Worm (Caenorhabditis elegans) whole organism, young adult: ENCODE results near the gene srx-34.

Source experiments
- C06A6.2 ChIP-seq: fragments of 200-800 bp; sonication (Bioruptor generic); conservative IDR thresholded peaks from 2 replicates; pipeline ENCODE4 v1.3.6; 2022; ENCODE audit warnings: missing genetic modification characterization, missing compliant biosample characterization
- D2030.7 ChIP-seq: fragments of 200-800 bp; sonication (Bioruptor generic); IDR thresholded peaks from 2 replicates; pipeline ENCODE4 v1.3.6; 2022; ENCODE audit warnings: missing genetic modification reagents, missing genetic modification characterization, missing compliant biosample characterization
- Y95B8A.8 ChIP-seq: fragments of 200-800 bp; sonication (Bioruptor generic); IDR thresholded peaks from 2 replicates; pipeline ENCODE4 v1.3.6; 2022; ENCODE audit warnings: missing genetic modification reagents, missing genetic modification characterization, missing compliant biosample characterization
- ccch-3 ChIP-seq: fragments of 200-800 bp; sonication (Bioruptor generic); optimal IDR thresholded peaks from 2 replicates; lab custom pipeline; 2018; ENCODE audit warnings: mild to moderate bottlenecking, missing genetic modification characterization, missing compliant biosample characterization
- ceh-79 ChIP-seq: sonication (generic microtip); optimal IDR thresholded peaks from 2 replicates; lab custom pipeline; 2017; ENCODE audit warnings: mild to moderate bottlenecking, missing genetic modification characterization, missing compliant biosample characterization
- mxl-1 ChIP-seq: sonication (generic microtip); optimal IDR thresholded peaks from 2 replicates; lab custom pipeline; 2016; ENCODE audit warnings: missing genetic modification characterization, missing compliant biosample characterization

DNA sequence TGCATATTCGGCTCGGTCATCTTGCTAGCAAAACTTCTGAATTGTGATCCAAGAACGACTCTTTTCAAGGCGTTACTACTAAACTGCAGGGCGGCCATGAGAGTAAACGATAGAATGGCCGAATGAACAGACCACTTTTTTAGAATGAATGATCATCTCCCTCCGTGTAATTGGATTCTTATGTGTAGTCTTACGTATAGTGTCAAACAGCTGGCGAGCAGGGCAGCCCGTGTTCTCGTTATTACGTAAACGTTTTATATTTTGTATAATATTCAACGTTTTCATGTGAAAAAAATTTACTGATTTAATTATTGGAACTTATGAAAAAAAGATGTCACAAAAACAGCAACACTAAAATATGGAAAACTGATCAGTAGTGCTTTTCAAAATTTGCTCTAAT lies 36.0 kb upstream of the srx-34 start, which contains the start of gene F10D2.10:
- TF ChIP-seq Y95B8A.8 (GFP tag; lab: Robert Waterston, UW) (no peak), D2030.7 (GFP tag; lab: Robert Waterston, UW) (no peak), ccch-3 (GFP tag; lab: Kevin White, UChicago) (no peak), ceh-79 (tag; lab: Kevin White, UChicago) (no peak), C06A6.2 (no peak), mxl-1 (tag; lab: Kevin White, UChicago) (no peak)
